Worm (Caenorhabditis elegans) whole organism, L2 larva: ENCODE measurements around the gene ZC449.1.

Experiments
- C34F6.9 ChIP-seq: fragments of 150-350 bp; optimal IDR thresholded peaks from 2 replicates; lab custom pipeline; 2014; ENCODE audit warnings: missing biosample characterization, missing genetic modification characterization
- ZK546.5 ChIP-seq: sonication (generic microtip); optimal IDR thresholded peaks from 2 replicates; lab custom pipeline; 2017; ENCODE audit warnings: missing biosample characterization, missing genetic modification characterization
- ama-1 ChIP-seq: fragments of 150-350 bp; optimal IDR thresholded peaks from 2 replicates; lab custom pipeline; 2018; ENCODE audit warnings: inconsistent platforms
- ceh-16 ChIP-seq: fragments of 150-350 bp; optimal IDR thresholded peaks from 2 replicates; lab custom pipeline; 2014; ENCODE audit warnings: missing biosample characterization, missing genetic modification characterization
- lin-39 ChIP-seq: fragments of 150-350 bp; optimal IDR thresholded peaks from 2 replicates; lab custom pipeline; 2014; ENCODE audit warnings: missing biosample characterization, missing genetic modification reagents, missing genetic modification characterization
- lsy-2 ChIP-seq, 2 experiments: fragments of 150-350 bp in 1 of 2; sonication (generic microtip) in 1 of 2; optimal IDR thresholded peaks; 2 replicates each; lab custom pipeline; 2014 to 2017; ENCODE audit warnings: missing biosample characterization in 2 of 2, missing genetic modification characterization in 2 of 2
- mdl-1 ChIP-seq, 2 experiments: fragments of 150-350 bp in 1 of 2; sonication (generic microtip) in 1 of 2; optimal IDR thresholded peaks; 2 replicates each; lab custom pipeline; 2017; ENCODE audit warnings: missing biosample characterization in 2 of 2, missing genetic modification characterization in 2 of 2
- nhr-237 ChIP-seq: fragments of 150-350 bp; optimal IDR thresholded peaks from 2 replicates; lab custom pipeline; 2014; ENCODE audit warnings: missing biosample characterization, missing genetic modification characterization
- zag-1 ChIP-seq: fragments of 150-350 bp; optimal IDR thresholded peaks from 2 replicates; lab custom pipeline; 2014; ENCODE audit warnings: missing biosample characterization, missing genetic modification characterization

- TF ChIP-seq ZK546.5 (tag; lab: Kevin White, UChicago): no peak
- no peak for TF ChIP-seq mdl-1 (tag; optimal IDR thresholded peaks at IDR 0.05; lab: Kevin White, UChicago)
- no peak for TF ChIP-seq lin-39 (tag; lab: Kevin White, UChicago)
- TF ChIP-seq ama-1 (lab: Kevin White, UChicago): no peak
- no peak for TF ChIP-seq nhr-237
- TF ChIP-seq lsy-2 (tag; optimal IDR thresholded peaks at IDR 0.05; lab: Kevin White, UChicago): no peak
- no peak for TF ChIP-seq C34F6.9
- no peak for TF ChIP-seq zag-1
- no peak for TF ChIP-seq ceh-16
These were observed 47.7 kb upstream of the ZC449.1 start, which contains the start of gene lfi-1 for ce11 chrX:4976530-4976929.
